Fruit fly (Drosophila melanogaster): ENCODE measurements around the gene kar.

Gene kar

dm6 chr3R:12727944-12728649, 38.9 kb upstream of the kar start (continued):
- no peak for TF ChIP-seq CG16779 (tag; optimal IDR thresholded peaks at IDR 0.05)
- TF ChIP-seq ss (GFP tag; optimal IDR thresholded peaks at IDR 0.05) = no peak
- TF ChIP-seq acj6 (GFP tag; optimal IDR thresholded peaks at IDR 0.05) = peak; percentile 27
- TF ChIP-seq CG7368 (GFP tag; optimal IDR thresholded peaks at IDR 0.05) = no peak
- peak; percentile 22 for TF ChIP-seq pdm3 (GFP tag; optimal IDR thresholded peaks at IDR 0.05)
- TF ChIP-seq CG6792 (GFP tag; optimal IDR thresholded peaks at IDR 0.05) = no peak
- TF ChIP-seq Eip78C (GFP tag) = peak; percentile 71
- no peak for TF ChIP-seq CG6854 (GFP tag; optimal IDR thresholded peaks at IDR 0.05)
- TF ChIP-seq achi (GFP tag; optimal IDR thresholded peaks at IDR 0.05) = peak; percentile 5
- TF ChIP-seq CG6276 (GFP tag; optimal IDR thresholded peaks at IDR 0.05) = no peak
- TF ChIP-seq CG6163 (GFP tag; IDR thresholded peaks at IDR 0.05) = peak; percentile 55; the same call in 1 of the 3 replicates
- peak; percentile 9 for TF ChIP-seq CG3032 (tag; optimal IDR thresholded peaks at IDR 0.05)
- no peak for TF ChIP-seq dac (GFP tag; optimal IDR thresholded peaks at IDR 0.05)

- no peak for TF ChIP-seq CG8319 (GFP tag; optimal IDR thresholded peaks at IDR 0.05)
- no peak for TF ChIP-seq Blimp-1 (GFP tag; optimal IDR thresholded peaks at IDR 0.05)
- peak; percentile 16 for TF ChIP-seq Met (GFP tag; optimal IDR thresholded peaks at IDR 0.05)
- peak; percentile 16 for TF ChIP-seq CG31627 (GFP tag; optimal IDR thresholded peaks at IDR 0.05)
- peak; percentile 15 for TF ChIP-seq lz (GFP tag; optimal IDR thresholded peaks at IDR 0.05)
- no peak for TF ChIP-seq CG16779 (tag; optimal IDR thresholded peaks at IDR 0.05)
- no peak for TF ChIP-seq ss (GFP tag; optimal IDR thresholded peaks at IDR 0.05)
- TF ChIP-seq CG10669 (GFP tag; optimal IDR thresholded peaks at IDR 0.05) = no peak
- peak; percentile 16 for TF ChIP-seq Smox (GFP tag; optimal IDR thresholded peaks at IDR 0.05)
- no peak for TF ChIP-seq CG6792 (GFP tag; optimal IDR thresholded peaks at IDR 0.05)
- peak; percentile 22 for TF ChIP-seq Hr39 (GFP tag; optimal IDR thresholded peaks at IDR 0.05)
- TF ChIP-seq CG3919 (GFP tag; optimal IDR thresholded peaks at IDR 0.05) = no peak
- TF ChIP-seq topi (GFP tag; optimal IDR thresholded peaks at IDR 0.05) = no peak
- no peak for TF ChIP-seq fd59A (GFP tag; optimal IDR thresholded peaks at IDR 0.05)
- no peak for TF ChIP-seq CG8119 (GFP tag; IDR thresholded peaks at IDR 0.05)
- TF ChIP-seq CG6276 (GFP tag; optimal IDR thresholded peaks at IDR 0.05) = no peak
- peak; percentile 43 for TF ChIP-seq esn (GFP tag; optimal IDR thresholded peaks at IDR 0.05)
- peak; percentile 63 for TF ChIP-seq Eip78C (GFP tag)
- peak; percentile 14 for TF ChIP-seq OdsH (GFP tag; optimal IDR thresholded peaks at IDR 0.05)
- peak; percentile 36 for TF ChIP-seq cyc (GFP tag; optimal IDR thresholded peaks at IDR 0.05)
- no peak for TF ChIP-seq Sox14 (GFP tag; optimal IDR thresholded peaks at IDR 0.05)
- no peak for TF ChIP-seq CG3032 (tag; optimal IDR thresholded peaks at IDR 0.05)
Measured at dm6 chr3R:12723759-12724158, 34.6 kb upstream of the kar start.

dm6 chr3R:12722392-12722914, 33.3 kb upstream of the kar start, which contains the start of gene Men:
Gene Men, minus strand, starts transcription at chr3R:12722442.
- TF ChIP-seq acj6 (GFP tag; optimal IDR thresholded peaks at IDR 0.05) (peak; percentile 52), CG8632 (GFP tag; optimal IDR thresholded peaks at IDR 0.05) (peak; percentile 53), Sox102F (GFP tag; optimal IDR thresholded peaks at IDR 0.05) (peak; percentile 38), CG6808 (GFP tag; optimal IDR thresholded peaks at IDR 0.05) (peak; percentile 41), Hr39 (GFP tag; optimal IDR thresholded peaks at IDR 0.05) (peak; percentile 19), CG11762 (GFP tag; optimal IDR thresholded peaks at IDR 0.05; ENCODE audit: insufficient read depth) (peak; percentile 47), CG7368 (GFP tag; optimal IDR thresholded peaks at IDR 0.05) (peak; percentile 21), dsx (GFP tag; optimal IDR thresholded peaks at IDR 0.05; ENCODE audit: poor library complexity, severe bottlenecking) (peak; percentile 40), CG16779 (tag; optimal IDR thresholded peaks at IDR 0.05) (peak; percentile 24), Blimp-1 (GFP tag; optimal IDR thresholded peaks at IDR 0.05) (peak; percentile 5), cyc (GFP tag; optimal IDR thresholded peaks at IDR 0.05) (peak; percentile 48), fd59A (GFP tag; optimal IDR thresholded peaks at IDR 0.05) (peak; percentile 42), Ets96B (tag; optimal IDR thresholded peaks at IDR 0.05) (peak; percentile 54), CG6792 (GFP tag; optimal IDR thresholded peaks at IDR 0.05) (peak; percentile 59), Hr4 (GFP tag; optimal IDR thresholded peaks at IDR 0.05) (peak; percentile 74), vri (GFP tag; optimal IDR thresholded peaks at IDR 0.05) (peak; percentile 25), CG31627 (GFP tag; optimal IDR thresholded peaks at IDR 0.05) (no peak), pdm3 (GFP tag; optimal IDR thresholded peaks at IDR 0.05) (peak; percentile 52), CG6163 (GFP tag; IDR thresholded peaks at IDR 0.05) (peak; percentile 60; the same call in 2 of the 3 replicates), CG10669 (GFP tag; optimal IDR thresholded peaks at IDR 0.05) (no peak), CG11902 (GFP tag; optimal IDR thresholded peaks at IDR 0.05) (peak; percentile 24), salr (GFP tag; optimal IDR thresholded peaks at IDR 0.05) (peak in 1 of 2 experiments; percentile 55), Eip75B (GFP tag; optimal IDR thresholded peaks at IDR 0.05) (peak; percentile 27), lz (GFP tag; optimal IDR thresholded peaks at IDR 0.05) (peak; percentile 39), Gug (GFP tag; IDR thresholded peaks at IDR 0.05) (peak; percentile 52; the same call in 1 of the 2 replicates), CG8119 (GFP tag; IDR thresholded peaks at IDR 0.05) (peak; percentile 78), CG34406 (GFP tag; optimal IDR thresholded peaks at IDR 0.05) (peak; percentile 59), Ets21C (GFP tag; optimal IDR thresholded peaks at IDR 0.05) (no peak)
